Worm (Caenorhabditis elegans): ENCODE measurements around the gene srw-22.
"Not testable (repeated sequence)": the region's sequence is repeated elsewhere in the genome, so short reads cannot be mapped to it uniquely, and the experiment has no call there.

- TF ChIP-seq ceh-24, pha-2, ceh-48, C08G9.2 (tag; optimal IDR thresholded peaks at IDR 0.05): not testable (repeated sequence)
Measured at ce11 chrV:15262336-15262735, 6.1 kb upstream of the srw-22 start, which contains the start of gene M01B2.10.

All from whole organism, late embryonic.